Worm (Caenorhabditis elegans): ENCODE data around the gene mig-39.

DNA sequence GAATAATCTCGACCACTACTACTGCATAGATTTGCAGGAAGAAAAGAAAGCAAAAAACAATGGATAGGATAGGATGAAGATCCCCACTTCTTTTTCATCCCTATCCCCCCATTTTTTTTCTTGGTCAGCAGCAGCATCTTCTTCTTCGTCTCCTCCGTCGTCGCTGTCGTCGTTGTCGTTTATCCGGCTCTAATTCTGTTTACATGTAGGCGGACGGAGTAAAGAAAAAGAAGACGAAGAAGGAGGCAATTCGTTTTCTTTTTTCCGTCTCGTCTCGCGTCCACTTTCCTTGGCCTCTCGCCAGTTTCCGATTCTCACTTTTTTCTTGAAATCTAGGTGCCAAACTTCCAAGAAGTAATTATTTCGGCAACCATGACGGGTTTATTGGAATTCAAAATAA, 44.9 kb downstream of the mig-39 start:
- TF ChIP-seq ceh-34 (tag; optimal IDR thresholded peaks at IDR 0.05) (no peak), ceh-18 (tag; optimal IDR thresholded peaks at IDR 0.05) (no peak), pag-3 (tag; optimal IDR thresholded peaks at IDR 0.05; ENCODE audit: borderline replicate concordance) (no peak), ama-1 (optimal IDR thresholded peaks at IDR 0.05) (no peak), hlh-30 (tag; optimal IDR thresholded peaks at IDR 0.05; ENCODE audit: insufficient read depth) (no peak), dve-1 (tag; optimal IDR thresholded peaks at IDR 0.05) (no peak), che-1 (tag; optimal IDR thresholded peaks at IDR 0.05) (no peak)

All from whole organism, late embryonic.